Fruit fly (Drosophila melanogaster) whole organism, embryonic: ENCODE data around the gene Gs2.

Source experiments
- C15 ChIP-seq: fragments of 200-800 bp; sonication (Bioruptor generic); IDR thresholded peaks from 3 replicates; pipeline ENCODE4 v1.3.6; 2022; ENCODE audit warnings: missing biosample characterization, missing genetic modification characterization
- CG10147 ChIP-seq: fragments of 200-800 bp; sonication (Bioruptor generic); optimal IDR thresholded peaks from 2 replicates; lab custom pipeline; 2019; ENCODE audit warnings: missing biosample characterization, mild to moderate bottlenecking, missing genetic modification characterization, moderate library complexity
- CG10267 ChIP-seq: fragments of 200-800 bp; sonication (Bioruptor generic); optimal IDR thresholded peaks from 2 replicates; lab custom pipeline; 2018; ENCODE audit warnings: missing biosample characterization, mild to moderate bottlenecking, missing genetic modification characterization, moderate library complexity
- CG10431 ChIP-seq: fragments of 200-800 bp; sonication (Bioruptor generic); optimal IDR thresholded peaks from 3 replicates; lab custom pipeline; 2018; ENCODE audit warnings: missing biosample characterization, mild to moderate bottlenecking, missing genetic modification characterization
- CG11723 ChIP-seq: fragments of 200-800 bp; sonication (Bioruptor generic); optimal IDR thresholded peaks from 2 replicates; lab custom pipeline; 2017; ENCODE audit warnings: missing biosample characterization, mild to moderate bottlenecking, missing genetic modification characterization
- CG14014 ChIP-seq: fragments of 200-800 bp; sonication (Bioruptor generic); IDR thresholded peaks from 2 replicates; pipeline ENCODE4 v1.3.6; 2022; ENCODE audit warnings: missing biosample characterization, missing genetic modification characterization
- CG14667 ChIP-seq: fragments of 200-800 bp; sonication (Bioruptor generic); IDR thresholded peaks from 2 replicates; pipeline ENCODE4 v1.3.6; 2022; ENCODE audit warnings: missing biosample characterization, missing genetic modification characterization
- CG14710 ChIP-seq: fragments of 200-800 bp; sonication (Bioruptor generic); optimal IDR thresholded peaks from 3 replicates; lab custom pipeline; 2019; ENCODE audit warnings: missing biosample characterization, mild to moderate bottlenecking, missing genetic modification characterization, moderate library complexity
- CG18262 ChIP-seq: fragments of 200-800 bp; optimal IDR thresholded peaks from 3 replicates; lab custom pipeline; 2019; ENCODE audit warnings: missing biosample characterization, mild to moderate bottlenecking, missing genetic modification characterization, moderate library complexity
- CG30020 ChIP-seq: fragments of 200-800 bp; optimal IDR thresholded peaks from 2 replicates; lab custom pipeline; 2019; ENCODE audit warnings: missing biosample characterization, mild to moderate bottlenecking, missing genetic modification characterization, moderate library complexity
- CG34422 ChIP-seq: fragments of 200-800 bp; sonication (Bioruptor generic); IDR thresholded peaks from 3 replicates; pipeline ENCODE4 v1.3.6; 2022; ENCODE audit warnings: missing biosample characterization, missing genetic modification characterization
- CG3726 ChIP-seq: fragments of 200-800 bp; sonication (Bioruptor generic); IDR thresholded peaks from 3 replicates; pipeline ENCODE4, ENCODE4 v1.3.6; 2022; ENCODE audit warnings: missing biosample characterization, missing genetic modification characterization
- CG3838 ChIP-seq: fragments of 200-800 bp; sonication (Bioruptor generic); optimal IDR thresholded peaks from 3 replicates; lab custom pipeline; 2016; ENCODE audit warnings: missing biosample characterization, missing genetic modification characterization
- CG8290 ChIP-seq, 3 experiments: fragments of 200-800 bp; sonication (Bioruptor generic); optimal IDR thresholded peaks; 2 replicates each; lab custom pipeline; 2016 to 2019; ENCODE audit warnings: missing biosample characterization in 3 of 3, missing genetic modification characterization in 3 of 3, mild to moderate bottlenecking in 2 of 3, moderate library complexity in 1 of 3
- CG9797 ChIP-seq: fragments of 200-800 bp; sonication (Bioruptor generic); optimal IDR thresholded peaks from 3 replicates; lab custom pipeline; 2018; ENCODE audit warnings: missing biosample characterization, mild to moderate bottlenecking, missing genetic modification characterization
- CG9932 ChIP-seq: fragments of 200-800 bp; sonication (Bioruptor generic); IDR thresholded peaks from 2 replicates; pipeline ENCODE4 v1.3.6; 2022; ENCODE audit warnings: missing biosample characterization, missing genetic modification characterization
- Dek ChIP-seq: fragments of 200-800 bp; sonication (Bioruptor generic); optimal IDR thresholded peaks from 3 replicates; lab custom pipeline; 2019; ENCODE audit warnings: missing biosample characterization, mild to moderate bottlenecking, missing genetic modification characterization, moderate library complexity
- Dip3 ChIP-seq: fragments of 200-800 bp; sonication (Bioruptor generic); optimal IDR thresholded peaks from 3 replicates; lab custom pipeline; 2016; ENCODE audit warnings: missing biosample characterization, missing genetic modification characterization
- Eip74EF ChIP-seq, 2 experiments: fragments of 200-800 bp in 1 of 2; fragments of >200 bp in 1 of 2; sonication (Bioruptor generic) in 1 of 2; optimal IDR thresholded peaks; 2 replicates each; lab custom pipeline; 2017 to 2019; ENCODE audit warnings: missing biosample characterization in 2 of 2, missing genetic modification characterization in 2 of 2, mild to moderate bottlenecking in 1 of 2, moderate library complexity in 1 of 2
- Ets97D ChIP-seq: fragments of 200-800 bp; sonication (Bioruptor generic); optimal IDR thresholded peaks from 3 replicates; lab custom pipeline; 2016; ENCODE audit warnings: missing biosample characterization, missing genetic modification characterization
- Hand ChIP-seq: fragments of 200-800 bp; sonication (Bioruptor generic); optimal IDR thresholded peaks from 2 replicates; lab custom pipeline; 2017; ENCODE audit warnings: mild to moderate bottlenecking, missing biosample characterization, missing genetic modification reagents, missing genetic modification characterization
- Lim3 ChIP-seq: fragments of 200-800 bp; sonication (Bioruptor generic); IDR thresholded peaks from 2 replicates; pipeline ENCODE4 v1.3.6; 2022; ENCODE audit warnings: missing biosample characterization, missing genetic modification characterization
- NK7.1 ChIP-seq: fragments of 200-800 bp; sonication (Bioruptor generic); optimal IDR thresholded peaks from 3 replicates; lab custom pipeline; 2016; ENCODE audit warnings: missing biosample characterization, missing genetic modification characterization
- Neu2 ChIP-seq: fragments of 200-800 bp; sonication (Bioruptor generic); optimal IDR thresholded peaks from 3 replicates; lab custom pipeline; 2016; ENCODE audit warnings: missing biosample characterization, missing genetic modification characterization, borderline replicate concordance
- NfI ChIP-seq: fragments of 200-800 bp; sonication (Bioruptor generic); optimal IDR thresholded peaks from 3 replicates; lab custom pipeline; 2018; ENCODE audit warnings: missing biosample characterization, mild to moderate bottlenecking, missing genetic modification characterization, moderate library complexity
- Ravus ChIP-seq: fragments of 200-800 bp; sonication (Bioruptor generic); IDR thresholded peaks from 2 replicates; pipeline ENCODE4 v1.3.6; 2022; ENCODE audit warnings: missing biosample characterization, missing genetic modification characterization
- Rx ChIP-seq: fragments of 200-800 bp; sonication (Bioruptor generic); IDR thresholded peaks from 2 replicates; pipeline ENCODE4 v1.3.6; 2022; ENCODE audit warnings: missing biosample characterization, missing genetic modification characterization
- Sox102F ChIP-seq: fragments of 200-800 bp; sonication (Bioruptor generic); optimal IDR thresholded peaks from 2 replicates; lab custom pipeline; 2018; ENCODE audit warnings: missing biosample characterization, mild to moderate bottlenecking, missing genetic modification characterization, moderate library complexity
- Sry-δ ChIP-seq: fragments of 200-800 bp; sonication (Bioruptor generic); optimal IDR thresholded peaks from 2 replicates; lab custom pipeline; 2016; ENCODE audit warnings: missing biosample characterization, missing genetic modification characterization
- Ssrp ChIP-seq: fragments of 200-800 bp; sonication (Bioruptor generic); optimal IDR thresholded peaks from 2 replicates; lab custom pipeline; 2018; ENCODE audit warnings: missing biosample characterization, mild to moderate bottlenecking, missing genetic modification characterization, moderate library complexity
- Taf1 ChIP-seq: fragments of 200-800 bp; sonication (Bioruptor generic); IDR thresholded peaks from 2 replicates; pipeline ENCODE4 v1.3.6; 2022; ENCODE audit warnings: missing biosample characterization, missing genetic modification characterization
- chif ChIP-seq, 2 experiments: fragments of 200-800 bp; sonication (Bioruptor generic); optimal IDR thresholded peaks; 3 replicates each; lab custom pipeline; 2016; ENCODE audit warnings: missing biosample characterization in 2 of 2, missing genetic modification characterization in 2 of 2
- dan ChIP-seq: fragments of 200-800 bp; sonication (Bioruptor generic); IDR thresholded peaks from 2 replicates; pipeline ENCODE4 v1.3.6; 2022; ENCODE audit warnings: missing biosample characterization, missing genetic modification characterization
- en ChIP-seq: fragments of 200-800 bp; sonication (Bioruptor generic); optimal IDR thresholded peaks from 2 replicates; lab custom pipeline; 2016; ENCODE audit warnings: missing biosample characterization, missing genetic modification characterization
- fd96Cb ChIP-seq: fragments of 200-800 bp; sonication (Bioruptor generic); optimal IDR thresholded peaks from 2 replicates; lab custom pipeline; 2018; ENCODE audit warnings: missing biosample characterization, mild to moderate bottlenecking, missing genetic modification characterization, moderate library complexity
- fu2 ChIP-seq: fragments of 200-800 bp; sonication (Bioruptor generic); optimal IDR thresholded peaks from 2 replicates; lab custom pipeline; 2016; ENCODE audit warnings: missing biosample characterization, missing genetic modification characterization
- gsb-n ChIP-seq: fragments of 200-800 bp; sonication (Bioruptor generic); optimal IDR thresholded peaks from 3 replicates; lab custom pipeline; 2018; ENCODE audit warnings: missing biosample characterization, mild to moderate bottlenecking, missing genetic modification characterization
- gt ChIP-seq: fragments of 200-800 bp; sonication (Bioruptor generic); IDR thresholded peaks from 2 replicates; pipeline ENCODE4 v1.3.6; 2022; ENCODE audit warnings: missing biosample characterization, missing genetic modification characterization
- ham ChIP-seq: fragments of 200-800 bp; sonication (Bioruptor generic); IDR thresholded peaks from 2 replicates; pipeline ENCODE4 v1.3.6; 2022; ENCODE audit warnings: missing biosample characterization, missing genetic modification characterization
- hkb ChIP-seq, 2 experiments: fragments of 200-800 bp in 1 of 2; fragments of >200 bp in 1 of 2; sonication (Bioruptor generic) in 1 of 2; IDR thresholded peaks in 1 of 2; optimal IDR thresholded peaks in 1 of 2; 2 replicates each; pipeline versions ENCODE4 v1.3.6 to Lab custom; 2017 to 2022; ENCODE audit warnings: missing biosample characterization in 1 of 2, missing genetic modification characterization in 1 of 2
- onecut ChIP-seq: fragments of 200-800 bp; sonication (Bioruptor generic); IDR thresholded peaks from 2 replicates; pipeline ENCODE4 v1.3.6; 2022; ENCODE audit warnings: missing biosample characterization, missing genetic modification characterization
- pho ChIP-seq: fragments of 200-800 bp; sonication (Bioruptor generic); optimal IDR thresholded peaks from 2 replicates; lab custom pipeline; 2016; ENCODE audit warnings: missing biosample characterization, missing genetic modification characterization
- pum ChIP-seq: fragments of 200-800 bp; sonication (Bioruptor generic); optimal IDR thresholded peaks from 2 replicates; lab custom pipeline; 2016; ENCODE audit warnings: missing biosample characterization, missing genetic modification characterization
- pzg ChIP-seq: fragments of 200-800 bp; sonication (Bioruptor generic); optimal IDR thresholded peaks from 3 replicates; lab custom pipeline; 2018; ENCODE audit warnings: missing biosample characterization, mild to moderate bottlenecking, missing genetic modification characterization, moderate library complexity
- ranshi ChIP-seq: fragments of 200-800 bp; sonication (Bioruptor generic); IDR thresholded peaks from 2 replicates; pipeline ENCODE4 v1.3.6; 2022; ENCODE audit warnings: missing biosample characterization, missing genetic modification characterization
- stwl ChIP-seq: fragments of 200-800 bp; sonication (Bioruptor generic); optimal IDR thresholded peaks from 3 replicates; lab custom pipeline; 2018; ENCODE audit warnings: missing biosample characterization, mild to moderate bottlenecking, missing genetic modification characterization, moderate library complexity
- yki ChIP-seq: fragments of >200 bp; optimal IDR thresholded peaks from 3 replicates; lab custom pipeline; 2018
- zfh2 ChIP-seq: fragments of 200-800 bp; sonication (Bioruptor generic); optimal IDR thresholded peaks from 2 replicates; lab custom pipeline; 2016; ENCODE audit warnings: missing biosample characterization, missing genetic modification characterization

The Gs2 gene

dm6 chrX:11390625-11391363, 31.8 kb upstream of the Gs2 start (continued):
- peak; percentile 61 for TF ChIP-seq Hand (GFP tag; lab: Kevin White, UChicago)
- peak; percentile 84 for TF ChIP-seq Dip3 (GFP tag; lab: Kevin White, UChicago)
- TF ChIP-seq CG10431 (GFP tag; lab: Kevin White, UChicago), result no peak
- peak; percentile 79 for TF ChIP-seq CG18262 (tag; lab: Kevin White, UChicago)
- TF ChIP-seq ham (GFP tag; lab: Robert Waterston, UW), result peak; percentile 67; the same call in 1 of the 2 replicates
- TF ChIP-seq CG34422 (GFP tag; lab: Robert Waterston, UW), result peak; percentile 76
- TF ChIP-seq fu2 (GFP tag; lab: Kevin White, UChicago), result peak; percentile 51
- no peak for TF ChIP-seq CG9797
- TF ChIP-seq pzg (GFP tag; lab: Kevin White, UChicago), result peak; percentile 4
- no peak for TF ChIP-seq CG8290 (GFP tag; optimal IDR thresholded peaks at IDR 0.05; lab: Kevin White, UChicago)
- TF ChIP-seq CG8290 (tag; optimal IDR thresholded peaks at IDR 0.05; lab: Kevin White, UChicago), result peak in 1 of 2 experiments; percentile 98
- TF ChIP-seq CG10267 (tag; lab: Kevin White, UChicago), result peak; percentile 57
- peak; percentile 68 for TF ChIP-seq pum
- TF ChIP-seq CG10147 (GFP tag; lab: Kevin White, UChicago), result peak; percentile 73
- TF ChIP-seq hkb (optimal IDR thresholded peaks at IDR 0.05; lab: Kevin White, UChicago), result no peak
- TF ChIP-seq hkb (GFP tag; IDR thresholded peaks at IDR 0.05; lab: Robert Waterston, UW), result peak; percentile 87
- peak; percentile 78 for TF ChIP-seq NfI (GFP tag; lab: Kevin White, UChicago)
- peak; percentile 58 for TF ChIP-seq Ets97D
- peak; percentile 59 to 83 for TF ChIP-seq chif (GFP tag; optimal IDR thresholded peaks at IDR 0.05; lab: Kevin White, UChicago)
- TF ChIP-seq Taf1 (GFP tag; lab: Robert Waterston, UW), result peak; percentile 81
- peak; percentile 63 for TF ChIP-seq CG11723 (GFP tag; lab: Kevin White, UChicago)
- peak; percentile 22 for TF ChIP-seq gsb-n (tag; lab: Kevin White, UChicago)
- TF ChIP-seq yki (lab: Kevin White, UChicago), result no peak
- TF ChIP-seq onecut (GFP tag; lab: Robert Waterston, UW), result peak; percentile 62
- peak; percentile 50 for TF ChIP-seq Dek (tag; lab: Kevin White, UChicago)
- peak; percentile 80 for TF ChIP-seq zfh2
- peak; percentile 76 for TF ChIP-seq Sox102F (GFP tag; lab: Kevin White, UChicago)
- peak; percentile 80 for TF ChIP-seq CG14667 (GFP tag; lab: Robert Waterston, UW)
- peak; percentile 48; the same call in 1 of the 2 replicates for TF ChIP-seq Lim3 (GFP tag; lab: Robert Waterston, UW)
- TF ChIP-seq Neu2 (GFP tag; lab: Kevin White, UChicago), result no peak
- TF ChIP-seq ranshi (GFP tag; lab: Robert Waterston, UW), result peak; percentile 90
- TF ChIP-seq dan (GFP tag; lab: Robert Waterston, UW), result peak; percentile 60; the same call in 1 of the 2 replicates
- TF ChIP-seq pho (GFP tag; lab: Kevin White, UChicago), result peak; percentile 76
- TF ChIP-seq Rx (GFP tag; lab: Robert Waterston, UW), result peak; percentile 78
- TF ChIP-seq CG14710 (tag; lab: Kevin White, UChicago), result peak; percentile 53
- peak; percentile 60 for TF ChIP-seq CG3838 (GFP tag; lab: Kevin White, UChicago)
- peak in 1 of 2 experiments; percentile 25 for TF ChIP-seq Eip74EF (GFP tag; optimal IDR thresholded peaks at IDR 0.05; lab: Kevin White, UChicago)
- TF ChIP-seq CG3726 (GFP tag; lab: Robert Waterston, UW), result peak; percentile 79; the same call in 2 of the 3 replicates
- TF ChIP-seq NK7.1, result peak; percentile 4
- peak; percentile 28 for TF ChIP-seq Sry-δ (GFP tag; lab: Kevin White, UChicago)
- TF ChIP-seq gt (GFP tag; lab: Robert Waterston, UW), result peak; percentile 18; the same call in 1 of the 2 replicates
- TF ChIP-seq Ravus (GFP tag; lab: Robert Waterston, UW), result peak; percentile 46
- peak; percentile 91 for TF ChIP-seq CG9932 (GFP tag; lab: Robert Waterston, UW)
- peak; percentile 74; the same call in 1 of the 3 replicates for TF ChIP-seq C15 (GFP tag; lab: Robert Waterston, UW)
- peak; percentile 51 for TF ChIP-seq en
- TF ChIP-seq fd96Cb (tag; lab: Kevin White, UChicago), result peak; percentile 68
- TF ChIP-seq Ssrp (tag; lab: Kevin White, UChicago), result peak; percentile 62
- peak; percentile 86 for TF ChIP-seq CG14014 (GFP tag; lab: Robert Waterston, UW)
- TF ChIP-seq stwl, result no peak
- TF ChIP-seq CG30020, result no peak
